Worm (Caenorhabditis elegans) whole organism, L4 larva: ENCODE results near the gene pho-6.

Experiments used
- D1046.2 ChIP-seq: fragments of 200-800 bp; sonication (Bioruptor generic); IDR thresholded peaks from 2 replicates; pipeline ENCODE4 v1.3.6; 2022; ENCODE audit warnings: missing genetic modification characterization, missing compliant biosample characterization
- R02D3.7 ChIP-seq: fragments of 150-350 bp; sonication (generic microtip); optimal IDR thresholded peaks from 3 replicates; lab custom pipeline; 2014; ENCODE audit warnings: missing biosample characterization, missing genetic modification characterization
- Y105C5A.15 ChIP-seq: fragments of 200-800 bp; sonication (Bioruptor generic); IDR thresholded peaks from 2 replicates; pipeline ENCODE4 v1.3.6; 2022; ENCODE audit warnings: missing genetic modification characterization, missing compliant biosample characterization
- Y48G9A.11 ChIP-seq: fragments of 200-800 bp; sonication (Bioruptor generic); IDR thresholded peaks from 2 replicates; pipeline ENCODE4 v1.3.6; 2022; ENCODE audit warnings: missing genetic modification reagents, missing genetic modification characterization, missing compliant biosample characterization
- ZK546.5 ChIP-seq, 2 experiments: sonication (generic microtip); optimal IDR thresholded peaks; 2 replicates each; lab custom pipeline; 2017; ENCODE audit warnings: missing biosample characterization in 2 of 2, missing genetic modification characterization in 2 of 2
- aha-1 ChIP-seq: fragments of 150-350 bp; peaks from one replicate; lab custom pipeline; 2014; ENCODE audit warnings: missing biosample characterization, missing genetic modification characterization
- arid-1 ChIP-seq: fragments of 200-800 bp; sonication (Bioruptor generic); conservative IDR thresholded peaks from 2 replicates; pipeline ENCODE4 v1.3.6; 2022; ENCODE audit warnings: missing genetic modification reagents, missing genetic modification characterization, missing compliant biosample characterization
- ceh-28 ChIP-seq: fragments of 150-350 bp; optimal IDR thresholded peaks from 2 replicates; lab custom pipeline; 2014; ENCODE audit warnings: missing biosample characterization, missing genetic modification reagents, missing genetic modification characterization
- ceh-32 ChIP-seq: sonication (generic microtip); optimal IDR thresholded peaks from 2 replicates; lab custom pipeline; 2016; ENCODE audit warnings: mild to moderate bottlenecking, missing genetic modification characterization, missing compliant biosample characterization; ENCODE audit not compliant: poor library complexity
- ceh-62 ChIP-seq: sonication (generic microtip); optimal IDR thresholded peaks from 2 replicates; lab custom pipeline; 2017; ENCODE audit warnings: missing biosample characterization, missing genetic modification characterization
- ceh-82 ChIP-seq: sonication (generic microtip); optimal IDR thresholded peaks from 2 replicates; lab custom pipeline; 2017; ENCODE audit warnings: missing biosample characterization, missing genetic modification characterization
- daf-12 ChIP-seq: fragments of 150-350 bp; optimal IDR thresholded peaks from 2 replicates; lab custom pipeline; 2014; ENCODE audit warnings: missing biosample characterization, missing genetic modification reagents, missing genetic modification characterization
- daf-19 ChIP-seq: fragments of 200-800 bp; sonication (Bioruptor generic); conservative IDR thresholded peaks from 2 replicates; pipeline ENCODE4 v1.3.6; 2022; ENCODE audit warnings: missing genetic modification characterization, missing compliant biosample characterization
- dmd-6 ChIP-seq: fragments of 200-800 bp; sonication (Bioruptor generic); IDR thresholded peaks from 2 replicates; pipeline ENCODE4 v1.3.6; 2022; ENCODE audit warnings: missing genetic modification reagents, missing genetic modification characterization, missing compliant biosample characterization
- dmd-8 ChIP-seq: fragments of 200-800 bp; sonication (Bioruptor generic); IDR thresholded peaks from 2 replicates; pipeline ENCODE4 v1.3.6; 2022; ENCODE audit warnings: missing genetic modification characterization, missing compliant biosample characterization
- dmd-9 ChIP-seq: fragments of 200-800 bp; sonication (Bioruptor generic); IDR thresholded peaks from 2 replicates; pipeline ENCODE4 v1.3.6; 2022; ENCODE audit warnings: missing genetic modification reagents, missing genetic modification characterization, missing compliant biosample characterization
- dpl-1 ChIP-seq: fragments of 150-350 bp; optimal IDR thresholded peaks from 2 replicates; lab custom pipeline; 2014; ENCODE audit warnings: missing biosample characterization, missing genetic modification reagents, missing genetic modification characterization
- duxl-1 ChIP-seq: sonication (generic microtip); optimal IDR thresholded peaks from 2 replicates; lab custom pipeline; 2016; ENCODE audit warnings: mild to moderate bottlenecking, missing genetic modification characterization, moderate library complexity, missing compliant biosample characterization; ENCODE audit not compliant: poor library complexity
- fos-1 ChIP-seq: fragments of 150-350 bp; optimal IDR thresholded peaks from 2 replicates; lab custom pipeline; 2014; ENCODE audit warnings: missing biosample characterization, missing genetic modification characterization
- gei-8 ChIP-seq: fragments of 200-800 bp; sonication (Bioruptor generic); optimal IDR thresholded peaks from 2 replicates; lab custom pipeline; 2018; ENCODE audit warnings: mild to moderate bottlenecking, missing genetic modification characterization, missing compliant biosample characterization
- hmg-1.1 ChIP-seq: fragments of 200-800 bp; sonication (Bioruptor generic); IDR thresholded peaks from 2 replicates; pipeline ENCODE4 v1.3.6; 2022; ENCODE audit warnings: missing genetic modification reagents, missing genetic modification characterization, missing compliant biosample characterization
- lim-7 ChIP-seq: fragments of 200-800 bp; sonication (Bioruptor generic); IDR thresholded peaks from 2 replicates; pipeline ENCODE4 v1.3.6; 2022; ENCODE audit warnings: missing genetic modification characterization, missing compliant biosample characterization
- lin-1 ChIP-seq: fragments of 200-800 bp; sonication (Bioruptor generic); IDR thresholded peaks from 2 replicates; pipeline ENCODE4 v1.3.6; 2022; ENCODE audit warnings: missing genetic modification reagents, missing genetic modification characterization, missing compliant biosample characterization
- lin-13 ChIP-seq: fragments of 150-350 bp; optimal IDR thresholded peaks from 2 replicates; lab custom pipeline; 2014; ENCODE audit warnings: missing biosample characterization, missing genetic modification reagents, missing genetic modification characterization
- lin-39 ChIP-seq: fragments of 150-350 bp; optimal IDR thresholded peaks from 2 replicates; lab custom pipeline; 2014; ENCODE audit warnings: missing biosample characterization, missing genetic modification reagents, missing genetic modification characterization
- lir-3 ChIP-seq: sonication (generic microtip); optimal IDR thresholded peaks from 2 replicates; lab custom pipeline; 2016; ENCODE audit warnings: mild to moderate bottlenecking, missing genetic modification characterization, missing compliant biosample characterization
- mdt-29 ChIP-seq: fragments of 200-800 bp; sonication (Bioruptor generic); IDR thresholded peaks from 2 replicates; pipeline ENCODE4 v1.3.6; 2022; ENCODE audit warnings: missing genetic modification reagents, missing genetic modification characterization, missing compliant biosample characterization
- mxl-3 ChIP-seq: fragments of 200-800 bp; sonication (Bioruptor generic); optimal IDR thresholded peaks from 2 replicates; lab custom pipeline; 2018; ENCODE audit warnings: mild to moderate bottlenecking, missing genetic modification characterization, missing compliant biosample characterization
- nhr-102 ChIP-seq: sonication (generic microtip); optimal IDR thresholded peaks from 2 replicates; lab custom pipeline; 2016; ENCODE audit warnings: mild to moderate bottlenecking, missing genetic modification characterization, moderate library complexity, missing compliant biosample characterization
- nhr-11 ChIP-seq: fragments of 150-350 bp; optimal IDR thresholded peaks from 2 replicates; lab custom pipeline; 2014; ENCODE audit warnings: missing biosample characterization, missing genetic modification characterization
- nhr-111 ChIP-seq: fragments of 200-800 bp; sonication (Bioruptor generic); optimal IDR thresholded peaks from 2 replicates; lab custom pipeline; 2018; ENCODE audit warnings: mild to moderate bottlenecking, missing genetic modification characterization, missing compliant biosample characterization
- nhr-42 ChIP-seq: fragments of 200-800 bp; sonication (Bioruptor generic); IDR thresholded peaks from 2 replicates; pipeline ENCODE4 v1.3.6; 2022; ENCODE audit warnings: missing genetic modification characterization, missing compliant biosample characterization
- nhr-48 ChIP-seq: sonication (generic microtip); optimal IDR thresholded peaks from 2 replicates; lab custom pipeline; 2016; ENCODE audit warnings: mild to moderate bottlenecking, missing genetic modification characterization, missing compliant biosample characterization
- nhr-6 ChIP-seq: fragments of 150-350 bp; optimal IDR thresholded peaks from 2 replicates; lab custom pipeline; 2014; ENCODE audit warnings: missing biosample characterization, missing genetic modification characterization
- pqm-1 ChIP-seq: sonication (generic microtip); optimal IDR thresholded peaks from 2 replicates; lab custom pipeline; 2017; ENCODE audit warnings: missing biosample characterization, missing genetic modification characterization
- rbr-2 ChIP-seq: sonication (generic microtip); optimal IDR thresholded peaks from 2 replicates; lab custom pipeline; 2016; ENCODE audit warnings: missing genotype, missing genetic modification characterization, missing compliant biosample characterization
- sdz-12 ChIP-seq: fragments of 200-800 bp; sonication (Bioruptor generic); optimal IDR thresholded peaks from 2 replicates; lab custom pipeline; 2018; ENCODE audit warnings: mild to moderate bottlenecking, missing genetic modification characterization, missing compliant biosample characterization
- set-16 ChIP-seq: fragments of 200-800 bp; sonication (Bioruptor generic); IDR thresholded peaks from 2 replicates; pipeline ENCODE4 v1.3.6; 2022; ENCODE audit warnings: missing genetic modification reagents, missing genetic modification characterization, missing compliant biosample characterization
- snpc-1.2 ChIP-seq: fragments of 200-800 bp; sonication (Bioruptor generic); IDR thresholded peaks from 2 replicates; pipeline ENCODE4 v1.3.6; 2022; ENCODE audit warnings: missing genetic modification reagents, missing genetic modification characterization, missing compliant biosample characterization
- spr-1 ChIP-seq: sonication (generic microtip); optimal IDR thresholded peaks from 2 replicates; lab custom pipeline; 2016; ENCODE audit warnings: mild to moderate bottlenecking, missing genetic modification characterization, missing compliant biosample characterization
- spr-3 ChIP-seq: fragments of 200-800 bp; sonication (Bioruptor generic); optimal IDR thresholded peaks from 2 replicates; lab custom pipeline; 2018; ENCODE audit warnings: mild to moderate bottlenecking, missing genetic modification characterization, missing compliant biosample characterization
- tra-1 ChIP-seq: fragments of 200-800 bp; sonication (Bioruptor generic); IDR thresholded peaks from 2 replicates; pipeline ENCODE4 v1.3.6; 2022; ENCODE audit warnings: missing genetic modification reagents, missing genetic modification characterization, missing compliant biosample characterization
- zip-2 ChIP-seq: fragments of 150-350 bp; optimal IDR thresholded peaks from 2 replicates; lab custom pipeline; 2014; ENCODE audit warnings: missing biosample characterization, missing genetic modification characterization
- ztf-11 ChIP-seq: fragments of 150-350 bp; optimal IDR thresholded peaks from 2 replicates; lab custom pipeline; 2014; ENCODE audit warnings: missing biosample characterization, missing genetic modification characterization

The pho-6 gene

ce11 chrV:8358702-8359101 is 35.6 kb downstream of the pho-6 start:
- TF ChIP-seq tra-1 (GFP tag; lab: Robert Waterston, UW) (no peak), aha-1 (tag; lab: Kevin White, UChicago) (peak; percentile 79), dmd-6 (GFP tag; lab: Robert Waterston, UW) (no peak), rbr-2 (tag; lab: Kevin White, UChicago) (no peak), spr-1 (tag; lab: Kevin White, UChicago) (no peak)

- no peak for TF ChIP-seq Y48G9A.11 (GFP tag; lab: Robert Waterston, UW)
- no peak for TF ChIP-seq nhr-111 (GFP tag; lab: Kevin White, UChicago)
- TF ChIP-seq aha-1 (tag; lab: Kevin White, UChicago): peak; percentile 92
- TF ChIP-seq nhr-42: no peak
- TF ChIP-seq lin-13: no peak
- no peak for TF ChIP-seq nhr-48 (tag; lab: Kevin White, UChicago)
- no peak for TF ChIP-seq sdz-12 (GFP tag; lab: Kevin White, UChicago)
Observed at ce11 chrV:8357756-8358155, 36.5 kb downstream of the pho-6 start.

ce11 chrV:8355435-8356212 is 38.6 kb downstream of the pho-6 start, which contains the start of gene mom-2:
Gene mom-2, plus strand, starts transcription at chrV:8355988.
- TF ChIP-seq Y105C5A.15 (GFP tag; lab: Robert Waterston, UW) (no peak), ceh-82 (no peak), snpc-1.2 (GFP tag; lab: Robert Waterston, UW) (no peak), duxl-1 (no peak), gei-8 (GFP tag; lab: Kevin White, UChicago) (no peak), R02D3.7 (tag; lab: Kevin White, UChicago) (no peak), mdt-29 (GFP tag; lab: Robert Waterston, UW) (no peak), lir-3 (tag; lab: Kevin White, UChicago) (no peak), ztf-11 (no peak), dmd-8 (GFP tag; lab: Robert Waterston, UW) (no peak), dmd-9 (GFP tag; lab: Robert Waterston, UW) (no peak), daf-19 (GFP tag; lab: Robert Waterston, UW) (no peak), arid-1 (GFP tag; lab: Robert Waterston, UW) (no peak), nhr-102 (tag; lab: Kevin White, UChicago) (no peak), nhr-6 (tag; lab: Kevin White, UChicago) (no peak), ceh-62 (tag; lab: Kevin White, UChicago) (no peak), lim-7 (no peak), ZK546.5 (tag; optimal IDR thresholded peaks at IDR 0.05; lab: Kevin White, UChicago) (no peak)

ce11 chrV:8351371-8351770 is 42.9 kb downstream of the pho-6 start, which contains the start of gene srsx-22:
Gene srsx-22, plus strand, starts transcription at chrV:8351671.
- TF ChIP-seq aha-1 (tag; lab: Kevin White, UChicago) (no peak), daf-12 (tag; lab: Kevin White, UChicago) (no peak), fos-1 (no peak), pqm-1 (no peak), set-16 (GFP tag; lab: Robert Waterston, UW) (no peak), zip-2 (tag; lab: Kevin White, UChicago) (no peak), lin-39 (no peak), daf-19 (GFP tag; lab: Robert Waterston, UW) (no peak), ceh-32 (tag; lab: Kevin White, UChicago) (no peak), ceh-28 (tag; lab: Kevin White, UChicago) (no peak), nhr-42 (no peak), lin-1 (GFP tag; lab: Robert Waterston, UW) (no peak), ceh-62 (tag; lab: Kevin White, UChicago) (no peak), D1046.2 (GFP tag; lab: Robert Waterston, UW) (no peak), nhr-48 (tag; lab: Kevin White, UChicago) (no peak), mxl-3 (GFP tag; lab: Kevin White, UChicago) (no peak), spr-3 (GFP tag; lab: Kevin White, UChicago) (no peak), nhr-11 (tag; lab: Kevin White, UChicago) (no peak), dpl-1 (GFP tag; lab: Kevin White, UChicago) (no peak), hmg-1.1 (GFP tag; lab: Robert Waterston, UW) (no peak)
